Worm (Caenorhabditis elegans): ENCODE results near the gene clec-264.

The clec-264 gene

ce11 chrV:20870633-20871032 is 20.1 kb upstream of the clec-264 start:
- no peak for TF ChIP-seq unc-3 (GFP tag; conservative IDR thresholded peaks at IDR 0.05)
- no peak for TF ChIP-seq unc-3 (tag; optimal IDR thresholded peaks at IDR 0.05)
- TF ChIP-seq ceh-14 (tag; optimal IDR thresholded peaks at IDR 0.05) = no peak
- TF ChIP-seq eyg-1 (tag; optimal IDR thresholded peaks at IDR 0.05) = no peak
- TF ChIP-seq T23F11.4 (GFP tag; optimal IDR thresholded peaks at IDR 0.05) = no peak
- no peak for TF ChIP-seq ceh-45 (GFP tag; IDR thresholded peaks at IDR 0.05)
- no peak for TF ChIP-seq unc-42 (tag; optimal IDR thresholded peaks at IDR 0.05)
- no peak for TF ChIP-seq hlh-15 (tag; optimal IDR thresholded peaks at IDR 0.05)
- no peak for TF ChIP-seq pat-9 (tag; optimal IDR thresholded peaks at IDR 0.05)
- no peak for TF ChIP-seq ceh-9 (tag; optimal IDR thresholded peaks at IDR 0.05)
- TF ChIP-seq hlh-30 (tag; optimal IDR thresholded peaks at IDR 0.05; ENCODE audit: insufficient read depth) = no peak
- no peak for TF ChIP-seq lin-11 (tag; optimal IDR thresholded peaks at IDR 0.05)
- TF ChIP-seq nfya-1 (tag; optimal IDR thresholded peaks at IDR 0.05) = no peak
- no peak for TF ChIP-seq ahr-1 (tag; optimal IDR thresholded peaks at IDR 0.05)
- no peak for TF ChIP-seq pha-4 (tag; optimal IDR thresholded peaks at IDR 0.05)

DNA sequence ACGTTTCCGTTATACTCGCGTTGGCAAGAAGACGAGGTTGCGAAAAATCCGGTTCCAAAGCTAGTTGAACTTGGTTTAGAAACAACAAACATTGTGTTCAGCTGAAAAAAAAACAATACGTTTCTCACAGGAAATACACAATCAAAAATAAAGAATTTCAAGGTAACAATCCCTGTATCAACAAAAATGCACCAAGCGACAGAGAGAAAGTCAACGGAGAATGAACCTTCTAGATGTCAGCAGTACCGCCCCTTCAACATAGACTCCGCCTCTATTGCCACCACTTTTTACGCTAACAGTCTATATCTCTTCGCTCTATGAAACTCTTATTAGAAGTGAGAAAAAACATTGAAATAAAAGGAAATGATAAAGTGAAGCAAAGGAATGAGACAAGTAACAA is 17.8 kb upstream of the clec-264 start, which contains the start of gene F31D4.8:
F31D4.8 (minus strand) TSS at position 101 of the 400 bp plus-strand sequence.
- no peak for TF ChIP-seq hlh-8 (tag; optimal IDR thresholded peaks at IDR 0.05)
- no peak for TF ChIP-seq ceh-24 (tag; optimal IDR thresholded peaks at IDR 0.05)
- TF ChIP-seq ets-4 (tag; optimal IDR thresholded peaks at IDR 0.05) = no peak
- no peak for TF ChIP-seq dve-1 (tag; optimal IDR thresholded peaks at IDR 0.05)
- TF ChIP-seq ceh-6 (GFP tag; optimal IDR thresholded peaks at IDR 0.05) = no peak
- no peak for TF ChIP-seq pros-1 (tag; optimal IDR thresholded peaks at IDR 0.05)
- no peak for TF ChIP-seq pha-2 (tag; optimal IDR thresholded peaks at IDR 0.05)
- no peak for TF ChIP-seq hlh-30 (tag; optimal IDR thresholded peaks at IDR 0.05; ENCODE audit: insufficient read depth)
- no peak for TF ChIP-seq tbx-2 (tag; optimal IDR thresholded peaks at IDR 0.05)
- TF ChIP-seq unc-42 (tag; optimal IDR thresholded peaks at IDR 0.05) = no peak
- TF ChIP-seq K02D7.2 (tag; optimal IDR thresholded peaks at IDR 0.05) = no peak
- no peak for TF ChIP-seq dmd-4 (tag; optimal IDR thresholded peaks at IDR 0.05; ENCODE audit: borderline replicate concordance)

ce11 chrV:20866406-20866805 is 15.9 kb upstream of the clec-264 start:
- TF ChIP-seq fkh-10 (GFP tag; optimal IDR thresholded peaks at IDR 0.05) (no peak), ceh-45 (GFP tag; IDR thresholded peaks at IDR 0.05) (no peak), pha-2 (tag; optimal IDR thresholded peaks at IDR 0.05) (no peak), F13H6.1 (tag; optimal IDR thresholded peaks at IDR 0.05) (no peak), pag-3 (tag; optimal IDR thresholded peaks at IDR 0.05; ENCODE audit: borderline replicate concordance) (no peak)

- TF ChIP-seq ceh-30 (tag; optimal IDR thresholded peaks at IDR 0.05) (no peak), ahr-1 (tag; optimal IDR thresholded peaks at IDR 0.05) (no peak), npax-4 (tag; optimal IDR thresholded peaks at IDR 0.05) (no peak), pha-4 (tag; optimal IDR thresholded peaks at IDR 0.05) (no peak), madf-2 (tag; optimal IDR thresholded peaks at IDR 0.05) (no peak), ztf-16 (tag; optimal IDR thresholded peaks at IDR 0.05) (no peak), hlh-6 (tag; optimal IDR thresholded peaks at IDR 0.05) (no peak), odd-2 (tag; optimal IDR thresholded peaks at IDR 0.05) (no peak), hlh-15 (tag; optimal IDR thresholded peaks at IDR 0.05) (no peak), ceh-34 (tag; optimal IDR thresholded peaks at IDR 0.05) (no peak), sox-4 (tag; optimal IDR thresholded peaks at IDR 0.05) (no peak), elt-4 (tag; optimal IDR thresholded peaks at IDR 0.05) (no peak)
These were observed 12.2 kb upstream of the clec-264 start, which contains the start of gene twk-35 for ce11 chrV:20862681-20863080. Gene twk-35, plus strand, starts transcription at chrV:20862981.

Measured in whole organism, late embryonic.